Worm (Caenorhabditis elegans): Measurements from ENCODE around the gene F07C3.16.

Gene F07C3.16

DNA sequence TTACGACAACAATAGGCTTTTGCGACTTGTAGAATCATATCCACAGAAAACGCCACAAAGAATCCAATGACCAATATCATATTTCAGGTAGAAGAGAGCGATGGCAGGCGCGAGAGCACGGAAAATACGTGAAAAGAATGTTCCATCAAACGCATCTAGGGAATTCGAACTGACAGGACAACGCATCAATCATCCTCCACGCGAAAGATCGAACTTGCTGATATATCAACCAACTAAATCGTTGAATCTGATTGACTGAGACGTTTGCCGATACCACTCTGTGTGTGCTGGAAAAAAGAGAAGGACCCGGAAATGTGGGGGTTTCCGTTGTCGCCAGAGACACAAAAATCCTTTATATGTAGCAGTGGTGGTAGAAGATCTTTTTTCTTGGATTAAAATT lies 39.2 kb downstream of the F07C3.16 start:
- TF ChIP-seq blmp-1 (tag; optimal IDR thresholded peaks at IDR 0.05; ENCODE audit: insufficient read depth) (no peak), unc-55 (GFP tag; optimal IDR thresholded peaks at IDR 0.05) (peak; percentile 48), nhr-23 (tag; optimal IDR thresholded peaks at IDR 0.05) (peak; percentile 45), sma-3 (GFP tag; optimal IDR thresholded peaks at IDR 0.05) (no peak), alr-1 (tag; optimal IDR thresholded peaks at IDR 0.05) (no peak), crh-2 (tag; optimal IDR thresholded peaks at IDR 0.05) (peak; percentile 8), mab-5 (tag; optimal IDR thresholded peaks at IDR 0.05) (peak; percentile 72), sma-9 (GFP tag; optimal IDR thresholded peaks at IDR 0.05) (peak; percentile 38), sma-9 (tag; optimal IDR thresholded peaks at IDR 0.05) (no peak)

DNA sequence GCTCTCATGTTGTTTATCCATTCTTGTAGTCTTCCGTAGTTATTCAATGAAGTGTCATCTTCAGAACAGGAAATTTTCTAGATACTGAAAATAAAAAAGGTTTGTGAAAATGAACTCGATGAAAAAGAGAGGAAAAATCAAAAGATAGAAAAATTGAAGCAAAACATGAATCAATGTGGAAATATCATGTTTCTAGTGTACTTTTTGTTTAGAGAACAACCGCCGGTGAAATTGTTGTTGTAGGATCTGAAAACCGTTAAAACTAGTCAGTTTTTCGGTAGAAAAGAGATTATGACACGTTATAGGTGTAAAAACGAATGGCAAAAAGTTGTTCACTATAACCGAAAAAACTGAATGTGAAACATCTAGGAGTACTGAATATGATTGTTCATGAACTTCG lies 40.2 kb downstream of the F07C3.16 start, which contains the start of gene pacs-1:
TSS of gene pacs-1 (minus strand) at position 101 of the 400 bp plus-strand sequence.
- no peak for TF ChIP-seq nhr-21 (tag; optimal IDR thresholded peaks at IDR 0.05)
- TF ChIP-seq nhr-237 (tag; optimal IDR thresholded peaks at IDR 0.05): no peak
- TF ChIP-seq elt-1 (tag; optimal IDR thresholded peaks at IDR 0.05): no peak
- no peak for TF ChIP-seq aly-2 (tag; optimal IDR thresholded peaks at IDR 0.05)
- TF ChIP-seq lin-39 (tag; optimal IDR thresholded peaks at IDR 0.05): no peak
- TF ChIP-seq lin-13 (GFP tag; optimal IDR thresholded peaks at IDR 0.05): no peak
- no peak for TF ChIP-seq egl-27 (tag; optimal IDR thresholded peaks at IDR 0.05)
- no peak for TF ChIP-seq alr-1 (tag; optimal IDR thresholded peaks at IDR 0.05)
- TF ChIP-seq sem-4 (tag; optimal IDR thresholded peaks at IDR 0.05): no peak

DNA sequence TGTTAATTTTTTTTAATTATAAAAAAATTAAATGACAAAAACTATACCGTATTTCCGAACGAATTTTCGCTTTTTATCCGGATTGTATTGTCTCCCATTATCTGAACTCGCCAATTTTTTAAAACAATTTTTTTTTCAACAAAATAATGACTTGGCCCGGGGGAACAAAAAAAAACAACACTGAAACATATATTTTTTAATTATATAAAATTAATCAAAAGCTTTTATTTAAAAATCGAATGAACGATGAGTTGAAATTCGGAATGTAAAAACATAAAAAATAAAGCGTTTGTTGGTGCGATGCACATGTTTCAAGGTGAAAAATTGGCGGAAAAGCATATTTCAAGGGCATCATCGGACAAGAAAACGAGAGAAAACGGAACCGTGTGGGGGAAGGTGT lies 43.8 kb downstream of the F07C3.16 start, which contains the start of gene mdt-27:
TSS of gene mdt-27 (minus strand) at position 101 of the 400 bp plus-strand sequence.
- TF ChIP-seq ceh-82 (tag; optimal IDR thresholded peaks at IDR 0.05) (no peak), sem-4 (tag; optimal IDR thresholded peaks at IDR 0.05) (no peak), lin-39 (tag; optimal IDR thresholded peaks at IDR 0.05) (no peak), R02D3.7 (tag; optimal IDR thresholded peaks at IDR 0.05) (no peak), elt-1 (tag; optimal IDR thresholded peaks at IDR 0.05) (no peak), lin-13 (GFP tag; optimal IDR thresholded peaks at IDR 0.05) (no peak), blmp-1 (tag; optimal IDR thresholded peaks at IDR 0.05; ENCODE audit: insufficient read depth) (no peak), ama-1 (optimal IDR thresholded peaks at IDR 0.05) (no peak), snpc-4 (tag; optimal IDR thresholded peaks at IDR 0.05) (no peak), skn-1 (tag; optimal IDR thresholded peaks at IDR 0.05) (no peak), peb-1 (tag; optimal IDR thresholded peaks at IDR 0.05) (no peak)

DNA sequence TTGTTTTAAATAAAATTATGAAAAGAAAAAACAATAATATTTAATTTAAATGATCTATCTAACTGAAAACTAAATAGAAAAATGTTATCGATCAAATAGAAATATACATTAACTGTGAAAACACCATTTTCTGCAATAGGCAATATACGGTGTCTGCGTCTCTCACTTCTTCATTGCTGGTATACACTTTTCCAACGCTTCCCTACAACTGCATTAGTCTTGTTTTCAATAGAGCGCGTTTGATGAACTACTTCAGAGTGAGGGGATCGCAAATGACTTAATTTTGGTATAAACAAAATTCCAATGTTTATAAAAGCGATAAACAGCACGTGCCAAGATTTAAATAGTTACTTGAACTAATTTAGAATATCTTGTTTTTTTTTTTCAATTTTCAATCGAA lies 44.9 kb downstream of the F07C3.16 start:
- TF ChIP-seq unc-39 (tag; optimal IDR thresholded peaks at IDR 0.05): no peak
- no peak for TF ChIP-seq ceh-16 (tag; optimal IDR thresholded peaks at IDR 0.05)
- TF ChIP-seq gmeb-1 (tag; optimal IDR thresholded peaks at IDR 0.05): peak; percentile 47
- peak; percentile 55 for TF ChIP-seq lin-13 (GFP tag; optimal IDR thresholded peaks at IDR 0.05)
- no peak for TF ChIP-seq ztf-1 (GFP tag; conservative IDR thresholded peaks at IDR 0.05)
- TF ChIP-seq snpc-4 (tag; optimal IDR thresholded peaks at IDR 0.05): peak; percentile 18
- peak; percentile 77 for TF ChIP-seq crh-2 (tag; optimal IDR thresholded peaks at IDR 0.05)
- peak; percentile 89 for TF ChIP-seq C34F6.9 (tag; optimal IDR thresholded peaks at IDR 0.05)
- TF ChIP-seq F13H6.1 (tag; optimal IDR thresholded peaks at IDR 0.05): peak; percentile 21
- TF ChIP-seq sem-4 (tag; optimal IDR thresholded peaks at IDR 0.05): no peak
- TF ChIP-seq unc-62 (GFP tag; optimal IDR thresholded peaks at IDR 0.05): no peak
- peak in 1 of 2 experiments; percentile 27 for TF ChIP-seq mdl-1 (tag; optimal IDR thresholded peaks at IDR 0.05)
- no peak for TF ChIP-seq nhr-12 (tag; optimal IDR thresholded peaks at IDR 0.05)
- peak; percentile 91 for TF ChIP-seq unc-55 (GFP tag; optimal IDR thresholded peaks at IDR 0.05)
- TF ChIP-seq elt-3 (tag; optimal IDR thresholded peaks at IDR 0.05): no peak
- TF ChIP-seq sma-3 (GFP tag; optimal IDR thresholded peaks at IDR 0.05): peak; percentile 16
- peak; percentile 29 for TF ChIP-seq nhr-6 (tag; optimal IDR thresholded peaks at IDR 0.05)
- no peak for TF ChIP-seq ama-1 (optimal IDR thresholded peaks at IDR 0.05)
- TF ChIP-seq nhr-129 (tag; optimal IDR thresholded peaks at IDR 0.05): peak; percentile 80
- no peak for TF ChIP-seq alr-1 (tag; optimal IDR thresholded peaks at IDR 0.05)
- TF ChIP-seq lsy-2 (tag; optimal IDR thresholded peaks at IDR 0.05): peak in 1 of 2 experiments; percentile 82
- TF ChIP-seq fos-1 (tag; optimal IDR thresholded peaks at IDR 0.05): peak; percentile 92
- peak; percentile 30 for TF ChIP-seq nhr-21 (tag; optimal IDR thresholded peaks at IDR 0.05)
- peak; percentile 51 for TF ChIP-seq sma-9 (GFP tag; optimal IDR thresholded peaks at IDR 0.05)
- no peak for TF ChIP-seq sma-9 (tag; optimal IDR thresholded peaks at IDR 0.05)

All from whole organism, L2 larva.